Worm (Caenorhabditis elegans): ENCODE measurements around the gene B0034.5.

ce11 chrII:5944268-5944667 is 30.5 kb downstream of the B0034.5 start, which contains the start of gene B0034.2:
- TF ChIP-seq hnd-1 (tag; optimal IDR thresholded peaks at IDR 0.05) (no peak), ama-1 (optimal IDR thresholded peaks at IDR 0.05) (no peak), hmg-4 (GFP tag; optimal IDR thresholded peaks at IDR 0.05) (no peak), hmbx-1 (tag; optimal IDR thresholded peaks at IDR 0.05) (no peak)
